Fruit fly (Drosophila melanogaster) whole organism, embryonic: ENCODE results near the gene Rab3GAP1.

Experiments
- BEAF-32 ChIP-seq: fragments of 200-800 bp; sonication (Bioruptor generic); optimal IDR thresholded peaks from 3 replicates; lab custom pipeline; 2017; ENCODE audit warnings: missing biosample characterization, missing genetic modification characterization, mild to moderate bottlenecking, moderate library complexity, missing genetic modification reagents
- Bgb ChIP-seq: fragments of 200-800 bp; sonication (Bioruptor generic); IDR thresholded peaks from 2 replicates; pipeline ENCODE4 v1.3.6; 2022; ENCODE audit warnings: missing biosample characterization, missing genetic modification characterization; ENCODE audit not compliant: partially characterized antibody
- CG1024 ChIP-seq: fragments of 200-800 bp; sonication (Bioruptor generic); IDR thresholded peaks from 2 replicates; pipeline ENCODE4 v1.3.6; 2022; ENCODE audit warnings: missing biosample characterization, missing genetic modification characterization
- CG12071 ChIP-seq: fragments of 200-800 bp; sonication (Bioruptor generic); optimal IDR thresholded peaks from 3 replicates; lab custom pipeline; 2018; ENCODE audit warnings: missing biosample characterization, mild to moderate bottlenecking, missing genetic modification characterization
- CG1233 ChIP-seq: fragments of 200-800 bp; sonication (Bioruptor generic); optimal IDR thresholded peaks from 4 replicates; lab custom pipeline; 2018; ENCODE audit warnings: missing biosample characterization, mild to moderate bottlenecking, missing genetic modification characterization
- CG12744 ChIP-seq: fragments of 200-800 bp; sonication (Bioruptor generic); optimal IDR thresholded peaks from 2 replicates; lab custom pipeline; 2016; ENCODE audit warnings: missing biosample characterization, missing genetic modification characterization
- CG13624 ChIP-seq: fragments of 200-800 bp; sonication (Bioruptor generic); optimal IDR thresholded peaks from 2 replicates; lab custom pipeline; 2016; ENCODE audit warnings: missing biosample characterization, missing genetic modification characterization
- CG14860 ChIP-seq: fragments of 200-800 bp; sonication (Bioruptor generic); IDR thresholded peaks from 3 replicates; pipeline ENCODE4 v1.3.6; 2022; ENCODE audit warnings: missing biosample characterization, missing genetic modification characterization; ENCODE audit not compliant: partially characterized antibody
- CG15696 ChIP-seq: fragments of 200-800 bp; sonication (Bioruptor generic); optimal IDR thresholded peaks from 2 replicates; lab custom pipeline; 2019; ENCODE audit warnings: missing biosample characterization, mild to moderate bottlenecking, missing genetic modification characterization, moderate library complexity
- CG1603 ChIP-seq: fragments of 200-800 bp; sonication (Bioruptor generic); optimal IDR thresholded peaks from 2 replicates; lab custom pipeline; 2019; ENCODE audit warnings: missing biosample characterization, mild to moderate bottlenecking, missing genetic modification characterization, moderate library complexity
- CG17385 ChIP-seq: fragments of 200-800 bp; sonication (Bioruptor generic); optimal IDR thresholded peaks from 3 replicates; lab custom pipeline; 2018; ENCODE audit warnings: missing biosample characterization, mild to moderate bottlenecking, missing genetic modification characterization
- CG18476 ChIP-seq: fragments of 200-800 bp; sonication (Bioruptor generic); optimal IDR thresholded peaks from 2 replicates; lab custom pipeline; 2016; ENCODE audit warnings: missing biosample characterization, mild to moderate bottlenecking, missing genetic modification characterization
- CG2120 ChIP-seq: fragments of 200-800 bp; sonication (Bioruptor generic); optimal IDR thresholded peaks from 3 replicates; lab custom pipeline; 2016; ENCODE audit warnings: missing biosample characterization, missing genetic modification characterization
- CG31365 ChIP-seq: fragments of 200-800 bp; sonication (Bioruptor generic); optimal IDR thresholded peaks from 2 replicates; lab custom pipeline; 2018; ENCODE audit warnings: missing biosample characterization, mild to moderate bottlenecking, missing genetic modification characterization
- CG32767 ChIP-seq: fragments of 200-800 bp; sonication (Bioruptor generic); IDR thresholded peaks from 2 replicates; pipeline ENCODE4 v1.3.6; 2022; ENCODE audit warnings: missing biosample characterization, missing genetic modification characterization
- CG3281 ChIP-seq: fragments of 200-800 bp; sonication (Bioruptor generic); optimal IDR thresholded peaks from 3 replicates; lab custom pipeline; 2017; ENCODE audit warnings: missing biosample characterization, mild to moderate bottlenecking, missing genetic modification characterization
- CG3847 ChIP-seq: fragments of 200-800 bp; sonication (Bioruptor generic); IDR thresholded peaks from 2 replicates; pipeline ENCODE4 v1.3.6; 2022; ENCODE audit warnings: missing biosample characterization, missing genetic modification characterization
- CG5953 ChIP-seq: fragments of 200-800 bp; sonication (Bioruptor generic); IDR thresholded peaks from 2 replicates; pipeline ENCODE4 v1.3.6; 2022; ENCODE audit warnings: missing biosample characterization, missing genetic modification characterization
- CG6689 ChIP-seq: fragments of 200-800 bp; sonication (Bioruptor generic); IDR thresholded peaks from 2 replicates; pipeline ENCODE4 v1.3.6; 2022; ENCODE audit warnings: missing biosample characterization, missing genetic modification characterization
- CG7839 ChIP-seq: fragments of 200-800 bp; sonication (Bioruptor generic); optimal IDR thresholded peaks from 3 replicates; lab custom pipeline; 2018; ENCODE audit warnings: missing biosample characterization, mild to moderate bottlenecking, missing genetic modification characterization, moderate library complexity
- CG7928 ChIP-seq: fragments of 200-800 bp; sonication (Bioruptor generic); optimal IDR thresholded peaks from 2 replicates; lab custom pipeline; 2017; ENCODE audit warnings: missing biosample characterization, mild to moderate bottlenecking, missing genetic modification characterization
- CG7987 ChIP-seq: fragments of 200-800 bp; sonication (Bioruptor generic); optimal IDR thresholded peaks from 2 replicates; lab custom pipeline; 2018; ENCODE audit warnings: missing biosample characterization, mild to moderate bottlenecking, missing genetic modification characterization, moderate library complexity
- CG8290 ChIP-seq, 3 experiments: fragments of 200-800 bp; sonication (Bioruptor generic); optimal IDR thresholded peaks; 2 replicates each; lab custom pipeline; 2016 to 2019; ENCODE audit warnings: missing biosample characterization in 3 of 3, missing genetic modification characterization in 3 of 3, mild to moderate bottlenecking in 2 of 3, moderate library complexity in 1 of 3
- CG8388 ChIP-seq: fragments of 200-800 bp; sonication (Bioruptor generic); optimal IDR thresholded peaks from 2 replicates; lab custom pipeline; 2019; ENCODE audit warnings: missing biosample characterization, mild to moderate bottlenecking, missing genetic modification characterization, moderate library complexity
- Dip2 ChIP-seq: fragments of 200-800 bp; sonication (Bioruptor generic); IDR thresholded peaks from 2 replicates; pipeline ENCODE4 v1.3.6; 2022; ENCODE audit warnings: missing biosample characterization, missing genetic modification characterization
- Dip3 ChIP-seq: fragments of 200-800 bp; sonication (Bioruptor generic); optimal IDR thresholded peaks from 3 replicates; lab custom pipeline; 2016; ENCODE audit warnings: missing biosample characterization, missing genetic modification characterization
- Hr78 ChIP-seq, 2 experiments: fragments of 200-800 bp in 1 of 2; fragments of >200 bp in 1 of 2; sonication (Bioruptor generic) in 1 of 2; optimal IDR thresholded peaks; 2 replicates each; lab custom pipeline; 2017 to 2019; ENCODE audit warnings: missing biosample characterization in 2 of 2, missing genetic modification characterization in 2 of 2, mild to moderate bottlenecking in 1 of 2, moderate library complexity in 1 of 2
- Mrtf ChIP-seq: fragments of 200-800 bp; sonication (Bioruptor generic); IDR thresholded peaks from 3 replicates; pipeline ENCODE4 v1.3.6; 2022; ENCODE audit warnings: missing biosample characterization, missing genetic modification characterization
- Nf-YA ChIP-seq: fragments of 200-800 bp; sonication (Bioruptor generic); IDR thresholded peaks from 2 replicates; pipeline ENCODE4 v1.3.6; 2022; ENCODE audit warnings: missing biosample characterization, missing genetic modification characterization
- Oaz ChIP-seq: fragments of 200-800 bp; sonication (Bioruptor generic); IDR thresholded peaks from 2 replicates; pipeline ENCODE4 v1.3.6; 2022; ENCODE audit warnings: missing biosample characterization, missing genetic modification characterization
- Rx ChIP-seq: fragments of 200-800 bp; sonication (Bioruptor generic); IDR thresholded peaks from 2 replicates; pipeline ENCODE4 v1.3.6; 2022; ENCODE audit warnings: missing biosample characterization, missing genetic modification characterization
- Sry-δ ChIP-seq: fragments of 200-800 bp; sonication (Bioruptor generic); optimal IDR thresholded peaks from 2 replicates; lab custom pipeline; 2016; ENCODE audit warnings: missing biosample characterization, missing genetic modification characterization
- ac ChIP-seq: fragments of 200-800 bp; sonication (Bioruptor generic); optimal IDR thresholded peaks from 3 replicates; lab custom pipeline; 2017; ENCODE audit warnings: missing biosample characterization, mild to moderate bottlenecking, missing genetic modification characterization
- chm ChIP-seq: fragments of 200-800 bp; sonication (Bioruptor generic); IDR thresholded peaks from 2 replicates; pipeline ENCODE4 v1.3.6; 2022; ENCODE audit warnings: missing biosample characterization, missing genetic modification characterization
- crc ChIP-seq: fragments of 200-800 bp; sonication (Bioruptor generic); optimal IDR thresholded peaks from 2 replicates; lab custom pipeline; 2016; ENCODE audit warnings: missing biosample characterization, missing genetic modification characterization
- dmrt11E ChIP-seq: fragments of 200-800 bp; sonication (Bioruptor generic); optimal IDR thresholded peaks from 3 replicates; lab custom pipeline; 2018; ENCODE audit warnings: missing biosample characterization, mild to moderate bottlenecking, missing genetic modification characterization, moderate library complexity
- ems ChIP-seq: fragments of 200-800 bp; sonication (Bioruptor generic); optimal IDR thresholded peaks from 3 replicates; lab custom pipeline; 2016; ENCODE audit warnings: missing biosample characterization, missing genetic modification characterization
- jing ChIP-seq: fragments of 200-800 bp; sonication (Bioruptor generic); optimal IDR thresholded peaks from 2 replicates; lab custom pipeline; 2018; ENCODE audit warnings: missing biosample characterization, mild to moderate bottlenecking, missing genetic modification characterization
- lov ChIP-seq, 2 experiments: fragments of 200-800 bp in 1 of 2; fragments of >200 bp in 1 of 2; sonication (Bioruptor generic) in 1 of 2; IDR thresholded peaks in 1 of 2; optimal IDR thresholded peaks in 1 of 2; 2 replicates in 1 of 2; 3 replicates in 1 of 2; pipeline versions ENCODE4 v1.3.6 to Lab custom; 2017 to 2022; ENCODE audit warnings: missing biosample characterization in 1 of 2, missing genetic modification characterization in 1 of 2
- nom ChIP-seq: fragments of 200-800 bp; sonication (Bioruptor generic); optimal IDR thresholded peaks from 2 replicates; lab custom pipeline; 2017; ENCODE audit warnings: missing biosample characterization, missing genetic modification characterization, mild to moderate bottlenecking, moderate library complexity, missing genetic modification reagents
- odd ChIP-seq: fragments of 200-800 bp; sonication (Bioruptor generic); optimal IDR thresholded peaks from 2 replicates; lab custom pipeline; 2017; ENCODE audit warnings: missing biosample characterization, mild to moderate bottlenecking, missing genetic modification characterization
- phol ChIP-seq: fragments of 200-800 bp; sonication (Bioruptor generic); optimal IDR thresholded peaks from 3 replicates; lab custom pipeline; 2018; ENCODE audit warnings: missing biosample characterization, mild to moderate bottlenecking, missing genetic modification characterization, moderate library complexity
- row ChIP-seq: fragments of 200-800 bp; sonication (Bioruptor generic); IDR thresholded peaks from 3 replicates; pipeline ENCODE4 v1.3.6; 2022; ENCODE audit warnings: missing biosample characterization, missing genetic modification characterization
- scrt ChIP-seq: fragments of 200-800 bp; sonication (Bioruptor generic); optimal IDR thresholded peaks from 2 replicates; lab custom pipeline; 2018; ENCODE audit warnings: missing biosample characterization, mild to moderate bottlenecking, missing genetic modification characterization, moderate library complexity
- sqz ChIP-seq: fragments of 200-800 bp; sonication (Bioruptor generic); optimal IDR thresholded peaks from 3 replicates; lab custom pipeline; 2018; ENCODE audit warnings: missing biosample characterization, mild to moderate bottlenecking, missing genetic modification characterization
- stwl ChIP-seq: fragments of 200-800 bp; sonication (Bioruptor generic); optimal IDR thresholded peaks from 3 replicates; lab custom pipeline; 2018; ENCODE audit warnings: missing biosample characterization, mild to moderate bottlenecking, missing genetic modification characterization, moderate library complexity
- toy ChIP-seq: fragments of 200-800 bp; sonication (Bioruptor generic); IDR thresholded peaks from 2 replicates; pipeline ENCODE4 v1.3.6; 2022; ENCODE audit warnings: missing biosample characterization, missing genetic modification characterization
- trem ChIP-seq: fragments of 200-800 bp; optimal IDR thresholded peaks from 3 replicates; lab custom pipeline; 2019; ENCODE audit warnings: missing biosample characterization, mild to moderate bottlenecking, missing genetic modification characterization, moderate library complexity

Rab3GAP1 gene

DNA sequence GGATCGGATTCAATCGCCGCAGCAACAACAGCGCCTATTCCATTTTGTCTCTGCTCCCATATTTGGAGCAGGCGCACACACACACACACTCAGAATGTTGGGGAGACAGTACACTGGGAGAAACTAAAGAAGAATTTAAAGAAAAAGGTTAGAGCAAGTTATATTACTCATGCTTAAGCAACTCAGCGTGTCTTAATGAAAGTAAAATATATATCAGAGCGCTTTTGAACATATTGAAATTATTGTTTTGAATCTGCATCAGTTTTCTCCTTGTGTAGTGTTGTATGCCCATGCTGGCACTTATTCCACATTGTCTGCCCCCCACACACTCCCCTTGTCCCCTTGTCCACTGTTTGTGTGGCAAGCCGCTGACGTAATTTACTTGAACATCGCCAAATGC lies 20.8 kb downstream of the Rab3GAP1 start (continued):
- TF ChIP-seq CG3847 = peak; percentile 66
- no peak for TF ChIP-seq Dip2 (GFP tag; lab: Robert Waterston, UW)
- peak; percentile 72 for TF ChIP-seq CG8388 (GFP tag; lab: Kevin White, UChicago)
- peak; percentile 72 for TF ChIP-seq CG12071 (GFP tag; lab: Kevin White, UChicago)
- no peak for TF ChIP-seq ac
- TF ChIP-seq CG2120 (GFP tag; lab: Kevin White, UChicago) = peak; percentile 86
- TF ChIP-seq CG15696 (tag; lab: Kevin White, UChicago) = no peak
- peak; percentile 73 for TF ChIP-seq CG3281
- TF ChIP-seq dmrt11E (tag; lab: Kevin White, UChicago) = no peak
- TF ChIP-seq sqz (GFP tag; lab: Kevin White, UChicago) = peak; percentile 29
- no peak for TF ChIP-seq nom
- no peak for TF ChIP-seq CG7928 (GFP tag; lab: Kevin White, UChicago)
- peak; percentile 69 for TF ChIP-seq chm (GFP tag; lab: Robert Waterston, UW)
- no peak for TF ChIP-seq CG8290 (GFP tag; optimal IDR thresholded peaks at IDR 0.05; lab: Kevin White, UChicago)
- TF ChIP-seq CG8290 (tag; optimal IDR thresholded peaks at IDR 0.05; lab: Kevin White, UChicago) = peak in 1 of 2 experiments; percentile 57
- peak; percentile 76 for TF ChIP-seq Rx (GFP tag; lab: Robert Waterston, UW)
- TF ChIP-seq CG14860 = no peak
- peak; percentile 76 for TF ChIP-seq Dip3 (GFP tag; lab: Kevin White, UChicago)
- peak; percentile 38 for TF ChIP-seq CG1233 (GFP tag; lab: Kevin White, UChicago)
- TF ChIP-seq phol (tag; lab: Kevin White, UChicago) = peak; percentile 77
- TF ChIP-seq CG18476 (GFP tag; lab: Kevin White, UChicago) = peak; percentile 67
- peak; percentile 60 for TF ChIP-seq ems (GFP tag; lab: Kevin White, UChicago)
- TF ChIP-seq row (GFP tag; lab: Robert Waterston, UW) = peak; percentile 87
- peak; percentile 79 for TF ChIP-seq Mrtf (GFP tag; lab: Robert Waterston, UW)
- TF ChIP-seq CG1024 (GFP tag; lab: Robert Waterston, UW) = peak; percentile 77
- TF ChIP-seq odd (GFP tag; lab: Kevin White, UChicago) = peak; percentile 46
- TF ChIP-seq CG12744 = peak; percentile 39
- TF ChIP-seq trem (tag; lab: Kevin White, UChicago) = peak; percentile 32
- TF ChIP-seq Bgb (GFP tag; lab: Robert Waterston, UW) = no peak
- peak; percentile 57 for TF ChIP-seq CG32767
- TF ChIP-seq scrt (GFP tag; lab: Kevin White, UChicago) = peak; percentile 73
- peak; percentile 87 for TF ChIP-seq CG7839 (tag; lab: Kevin White, UChicago)
- no peak for TF ChIP-seq Hr78 (GFP tag; optimal IDR thresholded peaks at IDR 0.05; lab: Kevin White, UChicago)
- TF ChIP-seq crc = peak; percentile 57
- peak; percentile 34; the same call in 1 of the 2 replicates for TF ChIP-seq toy (GFP tag; lab: Robert Waterston, UW)
- TF ChIP-seq BEAF-32 (GFP tag; lab: Kevin White, UChicago) = no peak
- TF ChIP-seq Oaz = peak; percentile 52; the same call in 1 of the 2 replicates
- peak; percentile 66 for TF ChIP-seq CG6689 (GFP tag; lab: Robert Waterston, UW)
- TF ChIP-seq CG1603 (tag; lab: Kevin White, UChicago) = peak; percentile 82
- TF ChIP-seq Nf-YA (GFP tag; lab: Robert Waterston, UW) = peak; percentile 79
- TF ChIP-seq CG5953 (GFP tag; lab: Robert Waterston, UW) = peak; percentile 51; the same call in 1 of the 2 replicates
- TF ChIP-seq CG13624 (GFP tag; lab: Kevin White, UChicago) = peak; percentile 83
- TF ChIP-seq CG7987 (GFP tag; lab: Kevin White, UChicago) = peak; percentile 22
- TF ChIP-seq jing (GFP tag; lab: Kevin White, UChicago) = peak; percentile 47
- TF ChIP-seq stwl (tag; lab: Kevin White, UChicago) = no peak
- peak; percentile 58 for TF ChIP-seq Sry-δ (GFP tag; lab: Kevin White, UChicago)
- TF ChIP-seq CG17385 = peak; percentile 64
- no peak for TF ChIP-seq lov (optimal IDR thresholded peaks at IDR 0.05; lab: Kevin White, UChicago)
- 0 out of 3 replicates have a peak, but pooled peaks have one; percentile 54 for TF ChIP-seq lov (GFP tag; IDR thresholded peaks at IDR 0.05; lab: Robert Waterston, UW)
- peak; percentile 43 for TF ChIP-seq CG31365
